Worm (Caenorhabditis elegans) whole organism, L1 larva: Measurements from ENCODE around the gene fig-1.
A peak's percentile ranks its signal among the peaks of the same experiment; 100 is the strongest.

Source experiments
- C04F5.9 ChIP-seq: sonication (generic microtip); optimal IDR thresholded peaks from 2 replicates; lab custom pipeline; 2016; ENCODE audit warnings: missing genetic modification characterization, missing compliant biosample characterization
- C16A3.4 ChIP-seq: fragments of 150-350 bp; optimal IDR thresholded peaks from 2 replicates; lab custom pipeline; 2014; ENCODE audit warnings: missing biosample characterization, missing genetic modification characterization
- F16B12.6 ChIP-seq: fragments of 150-350 bp; optimal IDR thresholded peaks from 2 replicates; lab custom pipeline; 2014; ENCODE audit warnings: missing biosample characterization, missing genetic modification characterization
- Y116A8C.19 ChIP-seq: sonication (generic microtip); optimal IDR thresholded peaks from 2 replicates; lab custom pipeline; 2016; ENCODE audit warnings: missing compliant biosample characterization, missing genetic modification characterization, borderline replicate concordance
- aha-1 ChIP-seq: fragments of 150-350 bp; optimal IDR thresholded peaks from 2 replicates; lab custom pipeline; 2014; ENCODE audit warnings: missing biosample characterization, missing genetic modification characterization
- aly-2 ChIP-seq: fragments of 150-350 bp; optimal IDR thresholded peaks from 2 replicates; lab custom pipeline; 2014; ENCODE audit warnings: missing biosample characterization, missing genetic modification characterization
- ama-1 ChIP-seq: fragments of 150-350 bp; optimal IDR thresholded peaks from 2 replicates; lab custom pipeline; 2014
- ceh-63 ChIP-seq: fragments of 200-800 bp; sonication (Bioruptor generic); optimal IDR thresholded peaks from 2 replicates; lab custom pipeline; 2018; ENCODE audit warnings: mild to moderate bottlenecking, missing genetic modification characterization, missing compliant biosample characterization
- ceh-8 ChIP-seq: fragments of 200-800 bp; sonication (Bioruptor generic); optimal IDR thresholded peaks from 2 replicates; lab custom pipeline; 2018; ENCODE audit warnings: mild to moderate bottlenecking, missing genetic modification characterization, moderate library complexity, missing compliant biosample characterization
- ceh-82 ChIP-seq, 3 experiments: fragments of 150-350 bp in 1 of 3; sonication (generic microtip) in 2 of 3; optimal IDR thresholded peaks; 2 replicates each; lab custom pipeline; 2014 to 2017; ENCODE audit warnings: missing biosample characterization in 3 of 3, missing genetic modification characterization in 3 of 3
- ceh-88 ChIP-seq: fragments of 200-800 bp; sonication (Bioruptor generic); IDR thresholded peaks from 2 replicates; pipeline ENCODE4 v1.3.6; 2022; ENCODE audit warnings: missing genetic modification characterization, missing compliant biosample characterization
- dsc-1 ChIP-seq: sonication (generic microtip); optimal IDR thresholded peaks from 2 replicates; lab custom pipeline; 2016; ENCODE audit warnings: mild to moderate bottlenecking, missing genetic modification characterization, missing compliant biosample characterization
- efl-1 ChIP-seq, 4 experiments: fragments of 150-350 bp; optimal IDR thresholded peaks in 3 of 4; peaks in 1 of 4; 1 replicate in 1 of 4; 2 replicates in 3 of 4; lab custom pipeline; 2014; ENCODE audit warnings: missing biosample characterization in 2 of 4, missing genetic modification characterization in 2 of 4, missing genetic modification reagents in 2 of 4
- egl-13 ChIP-seq: sonication (generic microtip); optimal IDR thresholded peaks from 2 replicates; lab custom pipeline; 2016; ENCODE audit warnings: missing genotype, missing genetic modification reagents, missing genetic modification characterization, missing compliant biosample characterization
- egl-27 ChIP-seq, 2 experiments: fragments of 150-350 bp in 1 of 2; sonication (generic microtip); optimal IDR thresholded peaks; 3 replicates each; lab custom pipeline; 2017 to 2018; ENCODE audit warnings: missing biosample characterization in 2 of 2, missing genetic modification characterization in 2 of 2, missing genetic modification reagents in 2 of 2
- ets-5 ChIP-seq: fragments of 200-800 bp; sonication (Bioruptor generic); IDR thresholded peaks from 2 replicates; pipeline ENCODE4 v1.3.6; 2022; ENCODE audit warnings: missing genetic modification characterization, missing compliant biosample characterization
- fkh-4 ChIP-seq: sonication (generic microtip); optimal IDR thresholded peaks from 2 replicates; lab custom pipeline; 2016; ENCODE audit warnings: missing compliant biosample characterization, missing genetic modification characterization, borderline replicate concordance
- fkh-8 ChIP-seq: sonication (generic microtip); optimal IDR thresholded peaks from 2 replicates; lab custom pipeline; 2016; ENCODE audit warnings: mild to moderate bottlenecking, missing genetic modification characterization, missing compliant biosample characterization
- fos-1 ChIP-seq: fragments of 150-350 bp; optimal IDR thresholded peaks from 2 replicates; lab custom pipeline; 2014; ENCODE audit warnings: missing biosample characterization, missing genetic modification characterization
- hpl-2 ChIP-seq: fragments of 150-350 bp; optimal IDR thresholded peaks from 2 replicates; lab custom pipeline; 2014; ENCODE audit warnings: missing biosample characterization, missing genetic modification reagents, missing genetic modification characterization
- irx-1 ChIP-seq: sonication (generic microtip); optimal IDR thresholded peaks from 2 replicates; lab custom pipeline; 2016; ENCODE audit warnings: missing genetic modification characterization, missing compliant biosample characterization
- isw-1 ChIP-seq: fragments of 200-800 bp; sonication (Bioruptor generic); IDR thresholded peaks from 2 replicates; pipeline ENCODE4 v1.3.6; 2022; ENCODE audit warnings: missing genetic modification characterization, missing compliant biosample characterization
- jun-1 ChIP-seq: fragments of 150-350 bp; optimal IDR thresholded peaks from 2 replicates; lab custom pipeline; 2014; ENCODE audit warnings: missing biosample characterization, missing genetic modification reagents, missing genetic modification characterization
- lin-35 ChIP-seq, 2 experiments: fragments of 150-350 bp; optimal IDR thresholded peaks; 2 replicates each; lab custom pipeline; 2014; ENCODE audit warnings: missing biosample characterization in 2 of 2, missing genetic modification characterization in 2 of 2, missing genetic modification reagents in 2 of 2
- lin-39 ChIP-seq: fragments of 150-350 bp; optimal IDR thresholded peaks from 2 replicates; lab custom pipeline; 2014; ENCODE audit warnings: missing biosample characterization, missing genetic modification reagents, missing genetic modification characterization
- lir-3 ChIP-seq: sonication (generic microtip); optimal IDR thresholded peaks from 2 replicates; lab custom pipeline; 2016; ENCODE audit warnings: mild to moderate bottlenecking, missing genetic modification characterization, moderate library complexity, missing compliant biosample characterization; ENCODE audit not compliant: poor library complexity
- lsy-2 ChIP-seq, 2 experiments: fragments of 150-350 bp; optimal IDR thresholded peaks; 2 replicates each; lab custom pipeline; 2014; ENCODE audit warnings: missing biosample characterization in 2 of 2, missing genetic modification characterization in 2 of 2
- mdl-1 ChIP-seq, 2 experiments: fragments of 150-350 bp; optimal IDR thresholded peaks; 2 replicates each; lab custom pipeline; 2014 to 2017; ENCODE audit warnings: missing biosample characterization in 2 of 2, missing genetic modification characterization in 2 of 2, inconsistent platforms in 1 of 2
- mef-2 ChIP-seq: fragments of 150-350 bp; optimal IDR thresholded peaks from 2 replicates; lab custom pipeline; 2014; ENCODE audit warnings: missing biosample characterization, missing genetic modification characterization
- mep-1 ChIP-seq: fragments of 150-350 bp; optimal IDR thresholded peaks from 2 replicates; lab custom pipeline; 2014; ENCODE audit warnings: missing biosample characterization, missing genetic modification characterization
- nhr-11 ChIP-seq: fragments of 150-350 bp; optimal IDR thresholded peaks from 2 replicates; lab custom pipeline; 2014; ENCODE audit warnings: missing biosample characterization, missing genetic modification characterization
- nhr-12 ChIP-seq: sonication (generic microtip); optimal IDR thresholded peaks from 2 replicates; lab custom pipeline; 2017; ENCODE audit warnings: missing biosample characterization, missing genetic modification characterization
- nhr-20 ChIP-seq: sonication (generic microtip); optimal IDR thresholded peaks from 2 replicates; lab custom pipeline; 2016; ENCODE audit warnings: mild to moderate bottlenecking, missing genetic modification characterization, missing compliant biosample characterization
- nhr-28 ChIP-seq: fragments of 150-350 bp; optimal IDR thresholded peaks from 2 replicates; lab custom pipeline; 2014; ENCODE audit warnings: missing biosample characterization, missing genetic modification characterization
- nhr-71 ChIP-seq: sonication (generic microtip); optimal IDR thresholded peaks from 2 replicates; lab custom pipeline; 2016; ENCODE audit warnings: mild to moderate bottlenecking, missing genetic modification characterization, moderate library complexity, missing compliant biosample characterization
- nhr-77 ChIP-seq: fragments of 150-350 bp; optimal IDR thresholded peaks from 2 replicates; lab custom pipeline; 2014; ENCODE audit warnings: missing biosample characterization, missing genetic modification characterization
- nhr-84 ChIP-seq: sonication (generic microtip); optimal IDR thresholded peaks from 2 replicates; lab custom pipeline; 2017; ENCODE audit warnings: missing biosample characterization, missing genetic modification characterization
- nhr-85 ChIP-seq: sonication (generic microtip); peaks from one replicate; lab custom pipeline; 2016; ENCODE audit warnings: missing genetic modification characterization, inconsistent platforms, missing compliant biosample characterization
- pax-3 ChIP-seq: fragments of 200-800 bp; sonication (Bioruptor generic); optimal IDR thresholded peaks from 2 replicates; lab custom pipeline; 2018; ENCODE audit warnings: mild to moderate bottlenecking, missing genetic modification characterization, moderate library complexity, missing compliant biosample characterization
- rnt-1 ChIP-seq: sonication (generic microtip); optimal IDR thresholded peaks from 2 replicates; lab custom pipeline; 2016; ENCODE audit warnings: mild to moderate bottlenecking, missing genetic modification characterization, moderate library complexity, missing compliant biosample characterization
- snpc-4 ChIP-seq: fragments of 150-350 bp; optimal IDR thresholded peaks from 2 replicates; lab custom pipeline; 2014; ENCODE audit warnings: missing biosample characterization, missing genetic modification characterization
- snu-23 ChIP-seq: sonication (generic microtip); optimal IDR thresholded peaks from 2 replicates; lab custom pipeline; 2016; ENCODE audit warnings: missing genetic modification characterization, missing compliant biosample characterization
- sox-4 ChIP-seq: sonication (generic microtip); optimal IDR thresholded peaks from 2 replicates; lab custom pipeline; 2016; ENCODE audit warnings: missing genetic modification characterization, missing compliant biosample characterization
- sptf-1 ChIP-seq: fragments of 150-350 bp; optimal IDR thresholded peaks from 2 replicates; lab custom pipeline; 2014; ENCODE audit warnings: missing biosample characterization, missing genetic modification characterization
- tbx-2 ChIP-seq: sonication (generic microtip); optimal IDR thresholded peaks from 2 replicates; lab custom pipeline; 2016; ENCODE audit warnings: missing genetic modification characterization, missing compliant biosample characterization
- unc-130 ChIP-seq: fragments of 150-350 bp; optimal IDR thresholded peaks from 2 replicates; lab custom pipeline; 2017; ENCODE audit warnings: missing biosample characterization, missing genetic modification characterization, inconsistent platforms
- unc-62 ChIP-seq: fragments of 150-350 bp; optimal IDR thresholded peaks from 2 replicates; lab custom pipeline; 2014; ENCODE audit warnings: missing biosample characterization, missing genetic modification reagents, missing genetic modification characterization
- unc-86 ChIP-seq: sonication (generic microtip); optimal IDR thresholded peaks from 2 replicates; lab custom pipeline; 2016; ENCODE audit warnings: missing genetic modification characterization, missing compliant biosample characterization
- unc-98 ChIP-seq: fragments of 200-800 bp; sonication (Bioruptor generic); IDR thresholded peaks from 2 replicates; pipeline ENCODE4 v1.3.6; 2022; ENCODE audit warnings: missing genetic modification characterization, missing compliant biosample characterization
- vab-15 ChIP-seq: sonication (generic microtip); optimal IDR thresholded peaks from 2 replicates; lab custom pipeline; 2017; ENCODE audit warnings: missing genotype, mild to moderate bottlenecking, missing genetic modification characterization, missing compliant biosample characterization
- xbp-1 ChIP-seq: sonication (generic microtip); optimal IDR thresholded peaks from 2 replicates; lab custom pipeline; 2016; ENCODE audit warnings: missing genetic modification characterization, missing compliant biosample characterization
- zag-1 ChIP-seq: fragments of 150-350 bp; optimal IDR thresholded peaks from 2 replicates; lab custom pipeline; 2014; ENCODE audit warnings: missing biosample characterization, missing genetic modification characterization
- zip-4 ChIP-seq: fragments of 200-800 bp; sonication (Bioruptor generic); optimal IDR thresholded peaks from 2 replicates; lab custom pipeline; 2018; ENCODE audit warnings: mild to moderate bottlenecking, missing genetic modification characterization, moderate library complexity, missing compliant biosample characterization
- ztf-11 ChIP-seq, 2 experiments: sonication (generic microtip); optimal IDR thresholded peaks; 2 replicates each; lab custom pipeline; 2016 to 2017; ENCODE audit warnings: missing genetic modification characterization in 2 of 2, missing biosample characterization in 1 of 2, missing compliant biosample characterization in 1 of 2

fig-1 gene

DNA sequence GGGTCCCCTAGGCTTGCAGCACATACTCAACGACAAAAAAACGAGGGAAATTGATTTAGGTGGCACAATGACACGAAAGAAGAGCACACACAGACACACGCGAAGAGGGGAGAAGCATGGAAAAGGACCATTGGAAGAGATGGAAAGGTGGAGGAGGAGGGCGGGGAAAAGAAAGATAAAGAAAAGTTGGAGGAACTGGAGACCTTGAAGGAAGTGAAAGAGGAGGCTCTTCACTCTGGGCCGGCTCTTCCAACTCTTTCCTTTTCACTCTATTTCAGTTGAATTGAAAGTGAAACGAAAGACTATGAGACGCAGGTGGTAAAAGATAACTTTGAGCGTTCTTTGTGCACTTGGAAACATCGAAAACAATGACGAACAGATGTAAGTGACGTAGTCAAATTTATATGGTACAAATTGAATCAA, 19.6 kb downstream of the fig-1 start (continued):
- TF ChIP-seq xbp-1 (tag; lab: Kevin White, UChicago) = peak; percentile 77
- TF ChIP-seq efl-1 (optimal IDR thresholded peaks at IDR 0.05; lab: Kevin White, UChicago) = peak; percentile 26 to 49
- peak; percentile 22 to 94 for TF ChIP-seq efl-1 (GFP tag; optimal IDR thresholded peaks at IDR 0.05 in 1 of 2; lab: Kevin White, UChicago)
- peak in 1 of 3 experiments; percentile 25 for TF ChIP-seq ceh-82 (tag; optimal IDR thresholded peaks at IDR 0.05; lab: Kevin White, UChicago)
- peak; percentile 70 for TF ChIP-seq nhr-85 (tag; lab: Kevin White, UChicago)
- TF ChIP-seq nhr-28 (tag; lab: Kevin White, UChicago) = no peak
- TF ChIP-seq nhr-77 (tag; lab: Kevin White, UChicago) = peak; percentile 48
- peak in 1 of 2 experiments; percentile 18 for TF ChIP-seq ztf-11 (tag; optimal IDR thresholded peaks at IDR 0.05; lab: Kevin White, UChicago)
- TF ChIP-seq unc-86 (tag; lab: Kevin White, UChicago) = peak; percentile 78
- TF ChIP-seq egl-13 (tag; lab: Kevin White, UChicago) = peak; percentile 44
- peak; percentile 92 for TF ChIP-seq nhr-71 (tag; lab: Kevin White, UChicago)
- no peak for TF ChIP-seq nhr-84 (tag; lab: Kevin White, UChicago)
- TF ChIP-seq sox-4 = no peak
- TF ChIP-seq pax-3 (tag; lab: Kevin White, UChicago) = no peak
- TF ChIP-seq F16B12.6 (tag; lab: Kevin White, UChicago) = no peak
- TF ChIP-seq ceh-63 (GFP tag; lab: Kevin White, UChicago) = no peak
- peak; percentile 59 for TF ChIP-seq lir-3
- TF ChIP-seq lin-35 (GFP tag; optimal IDR thresholded peaks at IDR 0.05; lab: Kevin White, UChicago) = peak; percentile 62 to 64
- no peak for TF ChIP-seq ceh-88 (GFP tag; lab: Robert Waterston, UW)
- TF ChIP-seq nhr-20 (tag; lab: Kevin White, UChicago) = peak; percentile 69
- TF ChIP-seq rnt-1 = peak; percentile 42
- peak; percentile 81 for TF ChIP-seq tbx-2
- no peak for TF ChIP-seq vab-15 (tag; lab: Kevin White, UChicago)
- TF ChIP-seq C16A3.4 (tag; lab: Kevin White, UChicago) = peak; percentile 50
- TF ChIP-seq nhr-11 (tag; lab: Kevin White, UChicago) = no peak
- TF ChIP-seq sptf-1 = no peak
- TF ChIP-seq mep-1 = no peak
- no peak for TF ChIP-seq fos-1 (tag; lab: Kevin White, UChicago)
- TF ChIP-seq snpc-4 (tag; lab: Kevin White, UChicago) = peak; percentile 6
- no peak for TF ChIP-seq ets-5 (GFP tag; lab: Robert Waterston, UW)
- no peak for TF ChIP-seq aha-1 (tag; lab: Kevin White, UChicago)
- TF ChIP-seq ceh-8 (GFP tag; lab: Kevin White, UChicago) = peak; percentile 74
- no peak for TF ChIP-seq ama-1 (lab: Kevin White, UChicago)
- TF ChIP-seq fkh-8 (tag; lab: Kevin White, UChicago) = peak; percentile 69
- peak; percentile 44 for TF ChIP-seq isw-1 (GFP tag; lab: Robert Waterston, UW)
- no peak for TF ChIP-seq nhr-12
- TF ChIP-seq snu-23 (GFP tag; lab: Kevin White, UChicago) = peak; percentile 85
- TF ChIP-seq unc-62 = no peak
- TF ChIP-seq unc-98 (GFP tag; lab: Robert Waterston, UW) = no peak
- TF ChIP-seq jun-1 (tag; lab: Kevin White, UChicago) = peak; percentile 15
- TF ChIP-seq egl-27 (tag; optimal IDR thresholded peaks at IDR 0.05; lab: Kevin White, UChicago) = peak in 1 of 2 experiments; percentile 44
- TF ChIP-seq irx-1 (tag; lab: Kevin White, UChicago) = peak; percentile 72
- peak in 1 of 2 experiments; percentile 53 for TF ChIP-seq mdl-1 (tag; optimal IDR thresholded peaks at IDR 0.05; lab: Kevin White, UChicago)
- TF ChIP-seq Y116A8C.19 (tag; lab: Kevin White, UChicago) = no peak
- TF ChIP-seq dsc-1 (tag; lab: Kevin White, UChicago) = peak; percentile 95
- TF ChIP-seq zag-1 = no peak
- TF ChIP-seq zip-4 (GFP tag; lab: Kevin White, UChicago) = peak; percentile 18
- no peak for TF ChIP-seq C04F5.9
- no peak for TF ChIP-seq unc-130 (tag; lab: Kevin White, UChicago)
- peak; percentile 68 for TF ChIP-seq fkh-4 (tag; lab: Kevin White, UChicago)
- TF ChIP-seq mef-2 (tag; lab: Kevin White, UChicago) = no peak
- TF ChIP-seq hpl-2 (GFP tag; lab: Kevin White, UChicago) = no peak
- TF ChIP-seq lsy-2 (tag; optimal IDR thresholded peaks at IDR 0.05; lab: Kevin White, UChicago) = peak; percentile 46 to 61
- TF ChIP-seq lin-39 = no peak
- no peak for TF ChIP-seq aly-2 (tag; lab: Kevin White, UChicago)
